Worm (Caenorhabditis elegans): ENCODE data around the gene idpp-16.

- no peak for TF ChIP-seq ama-1 (optimal IDR thresholded peaks at IDR 0.05)
- TF ChIP-seq ama-1 (GFP tag; optimal IDR thresholded peaks at IDR 0.05): no peak
- TF ChIP-seq hlh-12 (tag; optimal IDR thresholded peaks at IDR 0.05): no peak
Measured at ce11 chrV:11620081-11620480, 13.8 kb upstream of the idpp-16 start.
